Worm (Caenorhabditis elegans) whole organism, L3 larva: Measurements from ENCODE around the gene F48G7.7.

ENCODE experiments used
- ZK546.5 ChIP-seq: sonication (generic microtip); optimal IDR thresholded peaks from 2 replicates; lab custom pipeline; 2017; ENCODE audit warnings: missing biosample characterization, missing genetic modification characterization
- aly-2 ChIP-seq: fragments of 150-350 bp; optimal IDR thresholded peaks from 2 replicates; lab custom pipeline; 2014; ENCODE audit warnings: missing biosample characterization, missing genetic modification characterization
- ceh-16 ChIP-seq: sonication (generic microtip); optimal IDR thresholded peaks from 2 replicates; lab custom pipeline; 2017; ENCODE audit warnings: missing biosample characterization, missing genetic modification characterization
- ceh-28 ChIP-seq: fragments of 150-350 bp; optimal IDR thresholded peaks from 2 replicates; lab custom pipeline; 2014; ENCODE audit warnings: missing biosample characterization, missing genetic modification reagents, missing genetic modification characterization
- ceh-82 ChIP-seq: fragments of 150-350 bp; optimal IDR thresholded peaks from 2 replicates; lab custom pipeline; 2014; ENCODE audit warnings: missing biosample characterization, missing genetic modification characterization
- ceh-9 ChIP-seq: sonication (generic microtip); optimal IDR thresholded peaks from 2 replicates; lab custom pipeline; 2018; ENCODE audit warnings: missing biosample characterization, missing genetic modification characterization
- daf-12 ChIP-seq: fragments of 150-350 bp; optimal IDR thresholded peaks from 2 replicates; lab custom pipeline; 2014; ENCODE audit warnings: missing biosample characterization, missing genetic modification reagents, missing genetic modification characterization
- egl-27 ChIP-seq: sonication (generic microtip); optimal IDR thresholded peaks from 4 replicates; lab custom pipeline; 2017; ENCODE audit warnings: missing biosample characterization, missing genetic modification reagents, missing genetic modification characterization
- egl-5 ChIP-seq: fragments of 150-350 bp; optimal IDR thresholded peaks from 2 replicates; lab custom pipeline; 2017; ENCODE audit warnings: missing biosample characterization, missing genetic modification reagents, missing genetic modification characterization, inconsistent platforms
- elt-1 ChIP-seq: fragments of 150-350 bp; optimal IDR thresholded peaks from 2 replicates; lab custom pipeline; 2014; ENCODE audit warnings: missing biosample characterization, missing genetic modification characterization
- elt-2 ChIP-seq: sonication (generic microtip); optimal IDR thresholded peaks from 2 replicates; lab custom pipeline; 2016; ENCODE audit warnings: missing genetic modification reagents, mild to moderate bottlenecking, missing genetic modification characterization, missing compliant biosample characterization
- elt-3 ChIP-seq, 3 experiments: fragments of 150-350 bp in 1 of 3; sonication (generic microtip) in 2 of 3; optimal IDR thresholded peaks; 2 replicates in 2 of 3; 4 replicates in 1 of 3; lab custom pipeline; 2014 to 2017; ENCODE audit warnings: missing biosample characterization in 3 of 3, missing genetic modification characterization in 3 of 3
- fkh-2 ChIP-seq: fragments of 150-350 bp; optimal IDR thresholded peaks from 2 replicates; lab custom pipeline; 2014; ENCODE audit warnings: missing biosample characterization, missing genetic modification reagents, missing genetic modification characterization
- fos-1 ChIP-seq: fragments of 150-350 bp; optimal IDR thresholded peaks from 2 replicates; lab custom pipeline; 2014; ENCODE audit warnings: missing biosample characterization, missing genetic modification characterization
- hmg-11 ChIP-seq: sonication (generic microtip); optimal IDR thresholded peaks from 2 replicates; lab custom pipeline; 2016; ENCODE audit warnings: missing genetic modification characterization, missing compliant biosample characterization
- jun-1 ChIP-seq: fragments of 150-350 bp; optimal IDR thresholded peaks from 2 replicates; lab custom pipeline; 2014; ENCODE audit warnings: missing biosample characterization, missing genetic modification reagents, missing genetic modification characterization
- lin-15B ChIP-seq: fragments of 150-350 bp; optimal IDR thresholded peaks from 2 replicates; lab custom pipeline; 2014; ENCODE audit warnings: missing biosample characterization, missing genetic modification characterization
- lin-39 ChIP-seq: fragments of 150-350 bp; optimal IDR thresholded peaks from 2 replicates; lab custom pipeline; 2018; ENCODE audit warnings: missing biosample characterization, missing genetic modification reagents, missing genetic modification characterization
- lsy-12 ChIP-seq: sonication (generic microtip); optimal IDR thresholded peaks from 2 replicates; lab custom pipeline; 2016; ENCODE audit warnings: mild to moderate bottlenecking, missing genetic modification characterization, missing compliant biosample characterization
- mdl-1 ChIP-seq: fragments of 150-350 bp; optimal IDR thresholded peaks from 2 replicates; lab custom pipeline; 2014; ENCODE audit warnings: missing biosample characterization, missing genetic modification characterization
- mml-1 ChIP-seq: fragments of 150-350 bp; sonication (generic microtip); optimal IDR thresholded peaks from 3 replicates; lab custom pipeline; 2014; ENCODE audit warnings: missing biosample characterization, missing genetic modification characterization
- nfya-1 ChIP-seq: sonication (generic microtip); optimal IDR thresholded peaks from 2 replicates; lab custom pipeline; 2017; ENCODE audit warnings: missing genetic modification characterization, mild to moderate bottlenecking, missing compliant biosample characterization, antibody characterized with exemption, moderate library complexity; ENCODE audit not compliant: insufficient read depth
- nhr-11 ChIP-seq: fragments of 150-350 bp; optimal IDR thresholded peaks from 2 replicates; lab custom pipeline; 2014; ENCODE audit warnings: missing biosample characterization, missing genetic modification characterization
- nhr-23 ChIP-seq: fragments of 150-350 bp; optimal IDR thresholded peaks from 2 replicates; lab custom pipeline; 2014; ENCODE audit warnings: missing biosample characterization, missing genetic modification reagents, missing genetic modification characterization
- nhr-237 ChIP-seq: fragments of 150-350 bp; optimal IDR thresholded peaks from 2 replicates; lab custom pipeline; 2014; ENCODE audit warnings: missing biosample characterization, missing genetic modification characterization
- nhr-25 ChIP-seq: sonication (generic microtip); optimal IDR thresholded peaks from 2 replicates; lab custom pipeline; 2017; ENCODE audit warnings: missing biosample characterization, missing genetic modification characterization
- nhr-67 ChIP-seq: fragments of 150-350 bp; optimal IDR thresholded peaks from 2 replicates; lab custom pipeline; 2014; ENCODE audit warnings: missing biosample characterization, missing genetic modification characterization
- nhr-76 ChIP-seq: fragments of 150-350 bp; sonication (generic microtip); optimal IDR thresholded peaks from 5 replicates; lab custom pipeline; 2014; ENCODE audit warnings: missing biosample characterization, missing genetic modification characterization
- pha-4 ChIP-seq: fragments of 150-350 bp; optimal IDR thresholded peaks from 2 replicates; lab custom pipeline; 2014; ENCODE audit warnings: missing biosample characterization, missing genetic modification reagents, missing genetic modification characterization
- pqm-1 ChIP-seq: fragments of 150-350 bp; optimal IDR thresholded peaks from 2 replicates; lab custom pipeline; 2017; ENCODE audit warnings: missing biosample characterization, missing genetic modification characterization, inconsistent platforms
- sea-2 ChIP-seq: fragments of 150-350 bp; sonication (generic microtip); optimal IDR thresholded peaks from 4 replicates; lab custom pipeline; 2014; ENCODE audit warnings: missing biosample characterization, missing genetic modification reagents, missing genetic modification characterization
- snpc-4 ChIP-seq: fragments of 150-350 bp; optimal IDR thresholded peaks from 2 replicates; lab custom pipeline; 2014; ENCODE audit warnings: missing biosample characterization, missing genetic modification characterization
- tbx-2 ChIP-seq: sonication (generic microtip); optimal IDR thresholded peaks from 2 replicates; lab custom pipeline; 2016; ENCODE audit warnings: mild to moderate bottlenecking, missing genetic modification characterization, missing compliant biosample characterization
- unc-39 ChIP-seq: sonication (generic microtip); optimal IDR thresholded peaks from 4 replicates; lab custom pipeline; 2017; ENCODE audit warnings: missing biosample characterization, missing genetic modification characterization
- ztf-11 ChIP-seq: fragments of 150-350 bp; optimal IDR thresholded peaks from 2 replicates; lab custom pipeline; 2014; ENCODE audit warnings: missing biosample characterization, missing genetic modification characterization
- ztf-4 ChIP-seq: fragments of 150-350 bp; optimal IDR thresholded peaks from 2 replicates; lab custom pipeline; 2014; ENCODE audit warnings: missing biosample characterization, missing genetic modification characterization

The F48G7.7 gene

ce11 chrV:617917-618316 lies 8.3 kb downstream of the F48G7.7 start:
- TF ChIP-seq nhr-11 (peak; percentile 38), unc-39 (no peak), pqm-1 (tag; lab: Kevin White, UChicago) (no peak), sea-2 (GFP tag; lab: Kevin White, UChicago) (no peak), lsy-12 (tag; lab: Kevin White, UChicago) (no peak), mdl-1 (tag; lab: Kevin White, UChicago) (no peak)

ce11 chrV:615275-615674 lies 10.9 kb downstream of the F48G7.7 start, which contains the start of gene F48G7.13:
Gene F48G7.13 (plus strand): TSS chrV:615575.
- TF ChIP-seq nhr-23 (tag; lab: Kevin White, UChicago) (no peak), nhr-237 (tag; lab: Kevin White, UChicago) (no peak), tbx-2 (tag; lab: Kevin White, UChicago) (no peak)

ce11 chrV:610217-610616 lies 16.0 kb downstream of the F48G7.7 start, which contains the start of gene nhr-90:
Gene nhr-90 (plus strand): TSS chrV:610512.
- TF ChIP-seq pqm-1 (tag; lab: Kevin White, UChicago), result peak; percentile 31
- peak; percentile 36 for TF ChIP-seq elt-1 (tag; lab: Kevin White, UChicago)
- TF ChIP-seq nhr-23 (tag; lab: Kevin White, UChicago), result peak; percentile 25
- peak; percentile 5 for TF ChIP-seq snpc-4 (tag; lab: Kevin White, UChicago)
- TF ChIP-seq elt-2 (tag; lab: Kevin White, UChicago), result peak; percentile 41
- peak; percentile 44 for TF ChIP-seq ceh-28
- TF ChIP-seq jun-1 (tag; lab: Kevin White, UChicago), result no peak
- TF ChIP-seq ceh-16 (tag; lab: Kevin White, UChicago), result no peak
- TF ChIP-seq nhr-25, result peak; percentile 17
- TF ChIP-seq, all 47 proteins: peak for 7

DNA sequence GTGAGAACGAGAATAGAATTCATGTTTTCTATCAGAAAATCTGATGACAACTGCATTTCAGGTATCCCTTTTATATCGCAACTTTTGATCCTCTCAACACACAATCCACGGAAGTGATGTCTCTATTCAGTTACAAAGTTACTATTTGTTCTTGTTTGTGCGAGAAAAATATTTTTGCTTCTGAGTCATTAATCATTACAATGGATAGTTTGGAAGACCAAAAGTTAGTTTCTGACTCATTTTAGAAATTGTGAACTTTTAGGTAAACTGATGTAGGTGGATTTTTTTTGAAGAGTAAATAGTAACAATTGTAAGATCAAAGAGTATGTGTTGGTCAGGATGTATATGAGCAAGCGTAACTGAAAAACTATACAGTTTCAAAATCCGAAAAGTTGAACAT lies 16.6 kb downstream of the F48G7.7 start, which contains the start of gene srlf-36:
TSS of gene srlf-36 (minus strand) at position 101 of the 400 bp plus-strand sequence.
- TF ChIP-seq pha-4 (tag; lab: Kevin White, UChicago) (no peak), ceh-9 (tag; lab: Kevin White, UChicago) (no peak), elt-2 (tag; lab: Kevin White, UChicago) (no peak), ceh-82 (no peak), nhr-67 (tag; lab: Kevin White, UChicago) (no peak), ztf-11 (tag; lab: Kevin White, UChicago) (no peak), fkh-2 (tag; lab: Kevin White, UChicago) (no peak), lin-39 (tag; lab: Kevin White, UChicago) (no peak), lin-15B (tag; lab: Kevin White, UChicago) (no peak), ztf-4 (no peak), mml-1 (no peak), ZK546.5 (tag; lab: Kevin White, UChicago) (no peak), nhr-23 (tag; lab: Kevin White, UChicago) (no peak)

DNA sequence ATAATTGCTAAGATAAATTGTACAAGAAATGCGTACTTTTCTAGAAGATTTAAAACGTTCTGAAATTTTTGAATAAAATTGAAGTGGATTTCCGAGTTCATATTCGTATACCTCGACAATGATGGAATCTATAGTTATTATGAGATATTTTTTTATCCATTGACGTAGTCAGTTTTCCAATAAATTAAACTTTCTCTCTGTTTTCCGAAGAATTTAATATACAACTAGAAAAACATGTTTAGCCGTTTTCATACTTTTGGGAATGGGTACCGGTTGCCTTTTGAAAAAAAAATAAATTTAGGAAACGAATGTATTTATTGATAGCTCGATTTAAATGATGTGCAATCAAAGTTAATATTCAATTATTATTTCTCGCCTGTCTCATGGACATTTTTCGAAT lies 17.4 kb downstream of the F48G7.7 start, which contains the start of gene srw-109:
TSS of gene srw-109 (minus strand) at position 101 of the 400 bp plus-strand sequence.
- TF ChIP-seq tbx-2 (tag; lab: Kevin White, UChicago), result no peak
- no peak for TF ChIP-seq aly-2 (tag; lab: Kevin White, UChicago)
- TF ChIP-seq, all 47 proteins: peak for 0

- TF ChIP-seq ceh-9 (tag; lab: Kevin White, UChicago), result no peak
- TF ChIP-seq egl-5 (tag; lab: Kevin White, UChicago), result no peak
- TF ChIP-seq elt-3 (tag; optimal IDR thresholded peaks at IDR 0.05; lab: Kevin White, UChicago), result no peak
- TF ChIP-seq nhr-11, result no peak
- TF ChIP-seq ZK546.5 (tag; lab: Kevin White, UChicago), result no peak
- TF ChIP-seq sea-2 (GFP tag; lab: Kevin White, UChicago), result no peak
- no peak for TF ChIP-seq mdl-1 (tag; lab: Kevin White, UChicago)
- TF ChIP-seq fkh-2 (tag; lab: Kevin White, UChicago), result no peak
- TF ChIP-seq nhr-76 (tag; lab: Kevin White, UChicago), result no peak
- TF ChIP-seq fos-1 (tag; lab: Kevin White, UChicago), result no peak
- no peak for TF ChIP-seq hmg-11 (tag; lab: Kevin White, UChicago)
- no peak for TF ChIP-seq nfya-1 (tag; lab: Kevin White, UChicago)
- TF ChIP-seq daf-12, result no peak
- TF ChIP-seq egl-27 (tag; lab: Kevin White, UChicago), result no peak
- no peak for TF ChIP-seq lsy-12 (tag; lab: Kevin White, UChicago)
Observed at ce11 chrV:604105-604504, 22.1 kb downstream of the F48G7.7 start, which contains the start of gene srlf-37. Gene srlf-37 (minus strand): TSS chrV:604205.
